Fruit fly (Drosophila melanogaster): ENCODE measurements around the gene CG10651.

- TF ChIP-seq CG9948 (tag; optimal IDR thresholded peaks at IDR 0.05) (no peak), Snoo (tag; optimal IDR thresholded peaks at IDR 0.05) (no peak), fd96Ca (GFP tag; IDR thresholded peaks at IDR 0.05) (no peak), Pif1A (GFP tag; optimal IDR thresholded peaks at IDR 0.05) (no peak), Ets98B (GFP tag; IDR thresholded peaks at IDR 0.05) (no peak), gl (tag; optimal IDR thresholded peaks at IDR 0.05) (no peak), CG15710 (tag; optimal IDR thresholded peaks at IDR 0.05) (no peak), rn (GFP tag; IDR thresholded peaks at IDR 0.05) (no peak), CG34367 (tag; optimal IDR thresholded peaks at IDR 0.05) (no peak), CG10348 (GFP tag; IDR thresholded peaks at IDR 0.05) (no peak), CG17806 (tag; optimal IDR thresholded peaks at IDR 0.05) (no peak), CG8159 (tag; optimal IDR thresholded peaks at IDR 0.05) (no peak), Pif1B (GFP tag; optimal IDR thresholded peaks at IDR 0.05) (no peak), CG32121 (GFP tag; IDR thresholded peaks at IDR 0.05) (no peak)
Observed at dm6 chr2L:20104526-20104925, 30.2 kb downstream of the CG10651 start.

All from whole organism, pupa.